Fruit fly (Drosophila melanogaster): Measurements from ENCODE around the gene Alg1.

DNA sequence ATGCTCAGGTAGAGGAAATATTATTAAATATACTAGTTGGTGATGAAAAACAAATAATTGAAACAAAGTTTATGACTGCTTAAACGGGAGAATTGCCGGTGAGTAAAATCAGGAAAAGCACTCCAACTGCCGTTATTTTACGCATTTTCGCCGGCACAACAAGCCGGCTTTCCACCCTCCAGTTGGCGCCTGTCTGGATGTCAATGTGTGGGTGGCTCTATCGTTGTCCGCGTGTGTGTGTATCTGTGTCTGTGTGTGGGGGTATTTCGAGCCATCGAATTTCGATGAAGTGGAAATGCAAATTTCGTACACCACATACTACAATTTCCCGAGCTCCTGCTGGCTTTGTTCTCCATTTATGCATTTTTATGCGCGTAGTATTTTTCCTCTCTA is 769 bp upstream of the Alg1 start:
- TF ChIP-seq Myc (optimal IDR thresholded peaks at IDR 0.05) (no peak), psq (optimal IDR thresholded peaks at IDR 0.05) (no peak), h (optimal IDR thresholded peaks at IDR 0.05) (no peak), ttk (optimal IDR thresholded peaks at IDR 0.05) (no peak), Sin3A (optimal IDR thresholded peaks at IDR 0.05) (no peak)
